Worm (Caenorhabditis elegans): ENCODE data around the gene K06H6.5.

Gene K06H6.5

ce11 chrV:574639-575038 lies 1.5 kb upstream of the K06H6.5 start, which contains the start of gene C14C6.13:
C14C6.13 (minus strand) TSS chrV:574739.
- TF ChIP-seq R02D3.7 (tag; optimal IDR thresholded peaks at IDR 0.05) (no peak), aly-2 (tag; optimal IDR thresholded peaks at IDR 0.05) (no peak), lin-39 (tag; optimal IDR thresholded peaks at IDR 0.05) (no peak), ztf-4 (tag; optimal IDR thresholded peaks at IDR 0.05) (no peak), unc-62 (GFP tag; optimal IDR thresholded peaks at IDR 0.05) (no peak), nhr-237 (tag; optimal IDR thresholded peaks at IDR 0.05) (no peak), gmeb-1 (tag; optimal IDR thresholded peaks at IDR 0.05) (no peak), skn-1 (tag; optimal IDR thresholded peaks at IDR 0.05) (no peak), nhr-129 (tag; optimal IDR thresholded peaks at IDR 0.05) (no peak), ztf-11 (tag; optimal IDR thresholded peaks at IDR 0.05) (no peak), nhr-21 (tag; optimal IDR thresholded peaks at IDR 0.05) (no peak), ztf-1 (GFP tag; conservative IDR thresholded peaks at IDR 0.05) (no peak), unc-39 (tag; optimal IDR thresholded peaks at IDR 0.05) (no peak), Y55F3AM.14 (GFP tag; optimal IDR thresholded peaks at IDR 0.05) (no peak), nhr-25 (tag; optimal IDR thresholded peaks at IDR 0.05) (no peak), fos-1 (tag; optimal IDR thresholded peaks at IDR 0.05) (no peak), crh-2 (tag; optimal IDR thresholded peaks at IDR 0.05) (no peak), sma-9 (GFP tag; optimal IDR thresholded peaks at IDR 0.05) (no peak), sma-9 (tag; optimal IDR thresholded peaks at IDR 0.05) (no peak), peb-1 (tag; optimal IDR thresholded peaks at IDR 0.05) (no peak), mdl-1 (tag; optimal IDR thresholded peaks at IDR 0.05) (no peak)

DNA sequence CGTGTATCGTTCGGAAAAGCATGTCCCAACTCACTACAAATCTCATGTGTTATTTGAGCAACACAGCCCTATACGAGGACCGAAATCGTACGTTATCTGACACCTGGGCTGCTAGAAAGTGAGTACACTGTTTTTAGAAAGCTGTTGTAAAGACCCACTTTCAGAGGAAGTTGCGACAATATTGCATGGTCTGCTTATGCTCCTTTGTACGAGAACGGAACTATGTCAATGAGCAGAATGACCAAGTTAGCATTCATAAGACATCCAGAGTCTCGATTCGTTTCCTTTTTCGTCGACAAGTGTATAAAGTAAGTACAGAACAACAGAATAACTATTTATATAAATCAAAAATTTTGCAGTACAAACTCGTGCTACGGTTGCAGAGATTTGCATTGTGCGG lies 748 bp downstream of the K06H6.5 start:
- TF ChIP-seq nhr-10 (tag; optimal IDR thresholded peaks at IDR 0.05) (no peak), unc-39 (tag; optimal IDR thresholded peaks at IDR 0.05) (no peak), ztf-1 (GFP tag; conservative IDR thresholded peaks at IDR 0.05) (no peak), lin-11 (tag; optimal IDR thresholded peaks at IDR 0.05) (no peak), mab-5 (tag; optimal IDR thresholded peaks at IDR 0.05) (no peak)

DNA sequence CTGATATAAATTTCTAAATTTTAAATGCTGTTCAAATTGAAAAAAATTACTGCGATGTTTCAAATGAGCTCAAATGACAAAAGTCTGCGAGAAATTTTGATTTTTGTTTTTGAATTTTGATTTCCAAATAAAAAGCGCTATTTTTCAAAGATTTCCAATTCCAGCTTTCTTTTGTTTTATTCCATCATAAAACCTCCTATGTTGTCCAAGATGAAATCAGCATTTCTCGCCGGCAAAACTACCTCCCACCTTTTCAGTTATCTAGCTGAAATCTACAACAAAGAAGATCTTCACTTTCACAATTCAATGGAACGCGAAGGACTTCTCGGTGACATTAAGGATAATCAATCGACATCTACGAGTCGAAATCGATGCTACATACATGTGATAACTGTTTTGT lies 2.8 kb downstream of the K06H6.5 start, which contains the start of gene K06H6.4:
TSS of gene K06H6.4 (plus strand) at position 301 of the 400 bp plus-strand sequence.
- TF ChIP-seq crh-2 (tag; optimal IDR thresholded peaks at IDR 0.05) (no peak), sem-4 (tag; optimal IDR thresholded peaks at IDR 0.05) (no peak), egl-27 (tag; optimal IDR thresholded peaks at IDR 0.05) (no peak), ZK546.5 (tag; optimal IDR thresholded peaks at IDR 0.05) (no peak), mbf-1 (tag; optimal IDR thresholded peaks at IDR 0.05) (no peak), ceh-16 (tag; optimal IDR thresholded peaks at IDR 0.05) (no peak), peb-1 (tag; optimal IDR thresholded peaks at IDR 0.05) (no peak), aly-2 (tag; optimal IDR thresholded peaks at IDR 0.05) (no peak)

- TF ChIP-seq lin-11 (tag; optimal IDR thresholded peaks at IDR 0.05): no peak
- TF ChIP-seq elt-3 (tag; optimal IDR thresholded peaks at IDR 0.05): no peak
- TF ChIP-seq elt-1 (tag; optimal IDR thresholded peaks at IDR 0.05): no peak
- no peak for TF ChIP-seq alr-1 (tag; optimal IDR thresholded peaks at IDR 0.05)
- no peak for TF ChIP-seq mdl-1 (tag; optimal IDR thresholded peaks at IDR 0.05)
- no peak for TF ChIP-seq nhr-12 (tag; optimal IDR thresholded peaks at IDR 0.05)
- no peak for TF ChIP-seq unc-39 (tag; optimal IDR thresholded peaks at IDR 0.05)
- TF ChIP-seq lin-13 (GFP tag; optimal IDR thresholded peaks at IDR 0.05): no peak
- TF ChIP-seq zag-1 (tag; optimal IDR thresholded peaks at IDR 0.05): no peak
- no peak for TF ChIP-seq blmp-1 (tag; optimal IDR thresholded peaks at IDR 0.05; ENCODE audit: insufficient read depth)
- no peak for TF ChIP-seq nhr-23 (tag; optimal IDR thresholded peaks at IDR 0.05)
- TF ChIP-seq dmd-4 (tag; optimal IDR thresholded peaks at IDR 0.05): no peak
- TF ChIP-seq sma-9 (GFP tag; optimal IDR thresholded peaks at IDR 0.05): no peak
- TF ChIP-seq sma-9 (tag; optimal IDR thresholded peaks at IDR 0.05): no peak
- no peak for TF ChIP-seq ztf-1 (GFP tag; conservative IDR thresholded peaks at IDR 0.05)
- TF ChIP-seq aly-2 (tag; optimal IDR thresholded peaks at IDR 0.05): no peak
- no peak for TF ChIP-seq lin-39 (tag; optimal IDR thresholded peaks at IDR 0.05)
- TF ChIP-seq peb-1 (tag; optimal IDR thresholded peaks at IDR 0.05): no peak
- no peak for TF ChIP-seq ztf-4 (tag; optimal IDR thresholded peaks at IDR 0.05)
- no peak for TF ChIP-seq R02D3.7 (tag; optimal IDR thresholded peaks at IDR 0.05)
- TF ChIP-seq unc-62 (GFP tag; optimal IDR thresholded peaks at IDR 0.05): no peak
Measured at ce11 chrV:581616-582015, 5.4 kb downstream of the K06H6.5 start, which contains the start of gene nstp-7. nstp-7 (plus strand) TSS chrV:581916.
